Fruit fly (Drosophila melanogaster) whole organism, embryonic: ENCODE measurements around the gene Acp76A.

ENCODE experiments used
- Adf1 ChIP-seq: fragments of 200-800 bp; sonication (Bioruptor generic); IDR thresholded peaks from 2 replicates; pipeline ENCODE4 v1.3.6; 2022; ENCODE audit warnings: missing biosample characterization, missing genetic modification characterization
- CG13894 ChIP-seq: fragments of 200-800 bp; sonication (Bioruptor generic); optimal IDR thresholded peaks from 3 replicates; lab custom pipeline; 2018; ENCODE audit warnings: missing biosample characterization, mild to moderate bottlenecking, missing genetic modification characterization, moderate library complexity
- CG16813 ChIP-seq: fragments of 200-800 bp; sonication (Bioruptor generic); IDR thresholded peaks from 3 replicates; pipeline ENCODE4 v1.3.6; 2022; ENCODE audit warnings: missing biosample characterization, missing genetic modification characterization; ENCODE audit not compliant: partially characterized antibody
- CG17328 ChIP-seq: fragments of 200-800 bp; sonication (Bioruptor generic); IDR thresholded peaks from 2 replicates; pipeline ENCODE4 v1.3.6; 2022; ENCODE audit warnings: missing biosample characterization, missing genetic modification characterization
- CG17802 ChIP-seq: fragments of 200-800 bp; sonication (Bioruptor generic); optimal IDR thresholded peaks from 2 replicates; lab custom pipeline; 2018; ENCODE audit warnings: missing biosample characterization, mild to moderate bottlenecking, missing genetic modification characterization, moderate library complexity
- CG18262 ChIP-seq: fragments of 200-800 bp; optimal IDR thresholded peaks from 3 replicates; lab custom pipeline; 2019; ENCODE audit warnings: missing biosample characterization, mild to moderate bottlenecking, missing genetic modification characterization, moderate library complexity
- CG30403 ChIP-seq: fragments of 200-800 bp; sonication (Bioruptor generic); optimal IDR thresholded peaks from 3 replicates; lab custom pipeline; 2016; ENCODE audit warnings: missing biosample characterization, missing genetic modification characterization
- CG42726 ChIP-seq: fragments of 200-800 bp; sonication (Bioruptor generic); IDR thresholded peaks from 2 replicates; pipeline ENCODE4 v1.3.6; 2022; ENCODE audit warnings: missing biosample characterization, missing genetic modification characterization; ENCODE audit not compliant: partially characterized antibody
- CG4617 ChIP-seq: fragments of 200-800 bp; sonication (Bioruptor generic); optimal IDR thresholded peaks from 3 replicates; lab custom pipeline; 2016; ENCODE audit warnings: missing biosample characterization, missing genetic modification characterization, borderline replicate concordance
- CG6813 ChIP-seq: fragments of 200-800 bp; sonication (Bioruptor generic); optimal IDR thresholded peaks from 2 replicates; lab custom pipeline; 2017; ENCODE audit warnings: missing biosample characterization, missing genetic modification characterization, mild to moderate bottlenecking, moderate library complexity, missing genetic modification reagents
- CG8359 ChIP-seq: fragments of 200-800 bp; sonication (Bioruptor generic); optimal IDR thresholded peaks from 2 replicates; lab custom pipeline; 2017; ENCODE audit warnings: missing biosample characterization, mild to moderate bottlenecking, missing genetic modification characterization, borderline replicate concordance
- CG8944 ChIP-seq: fragments of 200-800 bp; sonication (Bioruptor generic); optimal IDR thresholded peaks from 3 replicates; lab custom pipeline; 2016; ENCODE audit warnings: missing biosample characterization, missing genetic modification characterization
- Camta ChIP-seq: fragments of 200-800 bp; sonication (Bioruptor generic); optimal IDR thresholded peaks from 2 replicates; lab custom pipeline; 2016; ENCODE audit warnings: missing biosample characterization, missing genetic modification characterization
- CkIIα-i1 ChIP-seq: fragments of 200-800 bp; sonication (Bioruptor generic); IDR thresholded peaks from 2 replicates; pipeline ENCODE4 v1.3.6; 2022; ENCODE audit warnings: missing biosample characterization, missing genetic modification characterization
- Dbx ChIP-seq: fragments of 200-800 bp; sonication (Bioruptor generic); IDR thresholded peaks from 3 replicates; pipeline ENCODE4 v1.3.6; 2022; ENCODE audit warnings: missing biosample characterization, missing genetic modification characterization
- Dip3 ChIP-seq: fragments of 200-800 bp; sonication (Bioruptor generic); optimal IDR thresholded peaks from 3 replicates; lab custom pipeline; 2016; ENCODE audit warnings: missing biosample characterization, missing genetic modification characterization
- Drgx ChIP-seq: fragments of 200-800 bp; sonication (Bioruptor generic); IDR thresholded peaks from 2 replicates; pipeline ENCODE4 v1.3.6; 2022; ENCODE audit warnings: missing biosample characterization, missing genetic modification characterization
- E2f1 ChIP-seq: fragments of 200-800 bp; sonication (Bioruptor generic); IDR thresholded peaks from 2 replicates; pipeline ENCODE4 v1.3.6; 2022; ENCODE audit warnings: missing biosample characterization, missing genetic modification characterization
- Eip74EF ChIP-seq, 2 experiments: fragments of 200-800 bp in 1 of 2; fragments of >200 bp in 1 of 2; sonication (Bioruptor generic) in 1 of 2; optimal IDR thresholded peaks; 2 replicates each; lab custom pipeline; 2017 to 2019; ENCODE audit warnings: missing biosample characterization in 2 of 2, missing genetic modification characterization in 2 of 2, mild to moderate bottlenecking in 1 of 2, moderate library complexity in 1 of 2
- Fer3 ChIP-seq: fragments of 200-800 bp; sonication (Bioruptor generic); optimal IDR thresholded peaks from 2 replicates; lab custom pipeline; 2018; ENCODE audit warnings: missing biosample characterization, mild to moderate bottlenecking, missing genetic modification characterization, moderate library complexity
- Hr78 ChIP-seq, 2 experiments: fragments of 200-800 bp in 1 of 2; fragments of >200 bp in 1 of 2; sonication (Bioruptor generic) in 1 of 2; optimal IDR thresholded peaks; 2 replicates each; lab custom pipeline; 2017 to 2019; ENCODE audit warnings: missing biosample characterization in 2 of 2, missing genetic modification characterization in 2 of 2, mild to moderate bottlenecking in 1 of 2, moderate library complexity in 1 of 2
- Lhr ChIP-seq: fragments of 200-800 bp; sonication (Bioruptor generic); optimal IDR thresholded peaks from 3 replicates; lab custom pipeline; 2017; ENCODE audit warnings: mild to moderate bottlenecking, missing biosample characterization, missing genetic modification reagents, missing genetic modification characterization
- MESR4 ChIP-seq: fragments of 200-800 bp; sonication (Bioruptor generic); optimal IDR thresholded peaks from 2 replicates; lab custom pipeline; 2018; ENCODE audit warnings: missing biosample characterization, mild to moderate bottlenecking, missing genetic modification characterization, moderate library complexity
- NC2β ChIP-seq: fragments of 200-800 bp; sonication (Bioruptor generic); optimal IDR thresholded peaks from 2 replicates; lab custom pipeline; 2016; ENCODE audit warnings: missing biosample characterization, missing genetic modification characterization
- NK7.1 ChIP-seq: fragments of 200-800 bp; sonication (Bioruptor generic); optimal IDR thresholded peaks from 3 replicates; lab custom pipeline; 2016; ENCODE audit warnings: missing biosample characterization, missing genetic modification characterization
- Optix ChIP-seq: fragments of 200-800 bp; sonication (Bioruptor generic); IDR thresholded peaks from 3 replicates; pipeline ENCODE4 v1.3.6; 2022; ENCODE audit warnings: missing biosample characterization, missing genetic modification characterization
- Poxn ChIP-seq: fragments of 200-800 bp; sonication (Bioruptor generic); IDR thresholded peaks from 2 replicates; pipeline ENCODE4 v1.3.6; 2022; ENCODE audit warnings: missing biosample characterization, missing genetic modification characterization
- Sox100B ChIP-seq: fragments of 200-800 bp; sonication (Bioruptor generic); optimal IDR thresholded peaks from 3 replicates; lab custom pipeline; 2018; ENCODE audit warnings: missing biosample characterization, mild to moderate bottlenecking, missing genetic modification characterization
- az2 ChIP-seq: fragments of 200-800 bp; sonication (Bioruptor generic); optimal IDR thresholded peaks from 3 replicates; lab custom pipeline; 2016; ENCODE audit warnings: missing biosample characterization, missing genetic modification characterization
- bbx ChIP-seq: fragments of 200-800 bp; sonication (Bioruptor generic); IDR thresholded peaks from 2 replicates; pipeline ENCODE4 v1.3.6; 2022; ENCODE audit warnings: missing biosample characterization, missing genetic modification characterization; ENCODE audit not compliant: partially characterized antibody
- ci ChIP-seq: fragments of 200-800 bp; sonication (Bioruptor generic); IDR thresholded peaks from 3 replicates; pipeline ENCODE4 v1.3.6; 2022; ENCODE audit warnings: missing biosample characterization, missing genetic modification characterization
- fru ChIP-seq: fragments of >200 bp; optimal IDR thresholded peaks from 2 replicates; lab custom pipeline; 2017
- gcm ChIP-seq: fragments of 200-800 bp; sonication (Bioruptor generic); optimal IDR thresholded peaks from 2 replicates; lab custom pipeline; 2019; ENCODE audit warnings: missing biosample characterization, mild to moderate bottlenecking, missing genetic modification characterization, moderate library complexity
- h ChIP-seq: fragments of >200 bp; optimal IDR thresholded peaks from 2 replicates; lab custom pipeline; 2017
- hkb ChIP-seq, 2 experiments: fragments of 200-800 bp in 1 of 2; fragments of >200 bp in 1 of 2; sonication (Bioruptor generic) in 1 of 2; IDR thresholded peaks in 1 of 2; optimal IDR thresholded peaks in 1 of 2; 2 replicates each; pipeline versions ENCODE4 v1.3.6 to Lab custom; 2017 to 2022; ENCODE audit warnings: missing biosample characterization in 1 of 2, missing genetic modification characterization in 1 of 2
- ind ChIP-seq: fragments of 200-800 bp; sonication (Bioruptor generic); optimal IDR thresholded peaks from 3 replicates; lab custom pipeline; 2016; ENCODE audit warnings: missing biosample characterization, missing genetic modification characterization
- inv ChIP-seq: fragments of 200-800 bp; sonication (Bioruptor generic); IDR thresholded peaks from 2 replicates; pipeline ENCODE4 v1.3.6; 2022; ENCODE audit warnings: missing biosample characterization, missing genetic modification characterization; ENCODE audit not compliant: partially characterized antibody
- kni ChIP-seq: fragments of 200-800 bp; sonication (Bioruptor generic); optimal IDR thresholded peaks from 3 replicates; lab custom pipeline; 2017; ENCODE audit warnings: mild to moderate bottlenecking, missing biosample characterization, missing genetic modification reagents, missing genetic modification characterization
- prd ChIP-seq, 3 experiments: fragments of >200 bp in 2 of 3; fragments of 200-800 bp in 1 of 3; sonication (Bioruptor generic) in 1 of 3; optimal IDR thresholded peaks in 2 of 3; IDR thresholded peaks in 1 of 3; 2 replicates in 2 of 3; 3 replicates in 1 of 3; pipeline versions ENCODE4 v1.3.6 to Lab custom; 2017 to 2022; ENCODE audit warnings: missing biosample characterization in 1 of 3, missing genetic modification characterization in 1 of 3
- pum ChIP-seq: fragments of 200-800 bp; sonication (Bioruptor generic); optimal IDR thresholded peaks from 2 replicates; lab custom pipeline; 2016; ENCODE audit warnings: missing biosample characterization, missing genetic modification characterization
- sug ChIP-seq: fragments of 200-800 bp; optimal IDR thresholded peaks from 2 replicates; lab custom pipeline; 2019; ENCODE audit warnings: missing biosample characterization, mild to moderate bottlenecking, missing genetic modification characterization, moderate library complexity
- tap ChIP-seq: fragments of 200-800 bp; optimal IDR thresholded peaks from 3 replicates; lab custom pipeline; 2019; ENCODE audit warnings: missing biosample characterization, mild to moderate bottlenecking, missing genetic modification characterization, moderate library complexity
- tin ChIP-seq: fragments of 200-800 bp; sonication (Bioruptor generic); optimal IDR thresholded peaks from 3 replicates; lab custom pipeline; 2016; ENCODE audit warnings: missing biosample characterization, missing genetic modification characterization
- trem ChIP-seq: fragments of 200-800 bp; optimal IDR thresholded peaks from 3 replicates; lab custom pipeline; 2019; ENCODE audit warnings: missing biosample characterization, mild to moderate bottlenecking, missing genetic modification characterization, moderate library complexity
- unpg ChIP-seq: fragments of 200-800 bp; sonication (Bioruptor generic); optimal IDR thresholded peaks from 3 replicates; lab custom pipeline; 2018; ENCODE audit warnings: missing biosample characterization, mild to moderate bottlenecking, missing genetic modification characterization, moderate library complexity
- vnd ChIP-seq: fragments of 200-800 bp; sonication (Bioruptor generic); IDR thresholded peaks from 3 replicates; pipeline ENCODE4 v1.3.6; 2022; ENCODE audit warnings: missing biosample characterization, missing genetic modification characterization; ENCODE audit not compliant: partially characterized antibody

Gene Acp76A

dm6 chr3L:19062472-19063409 is 10.9 kb upstream of the Acp76A start, which contains the start of the genes Ugt316A1 and Sfxn2 (continued):
- no peak for TF ChIP-seq kni (GFP tag; lab: Kevin White, UChicago)
- peak; percentile 83 for TF ChIP-seq MESR4
- peak; percentile 61 for TF ChIP-seq sug (tag; lab: Kevin White, UChicago)
- TF ChIP-seq Fer3 (tag; lab: Kevin White, UChicago) = peak; percentile 1
- peak; percentile 16 for TF ChIP-seq gcm (GFP tag; lab: Kevin White, UChicago)
- TF ChIP-seq CkIIα-i1 (GFP tag; lab: Robert Waterston, UW) = no peak
- no peak for TF ChIP-seq Hr78 (GFP tag; optimal IDR thresholded peaks at IDR 0.05; lab: Kevin White, UChicago)
- TF ChIP-seq CG8944 (GFP tag; lab: Kevin White, UChicago) = peak; percentile 39
- TF ChIP-seq az2 (GFP tag; lab: Kevin White, UChicago) = peak; percentile 24
- TF ChIP-seq CG30403 = peak; percentile 61
- peak; percentile 89 for TF ChIP-seq CG4617
- peak; percentile 53; the same call in 1 of the 2 replicates for TF ChIP-seq CG42726 (GFP tag; lab: Robert Waterston, UW)
- TF ChIP-seq CG6813 = peak; percentile 12
- peak; percentile 47 for TF ChIP-seq CG13894
- TF ChIP-seq Sox100B (GFP tag; lab: Kevin White, UChicago) = no peak
- TF ChIP-seq h (lab: Kevin White, UChicago) = no peak
- TF ChIP-seq CG16813 = peak; percentile 7; the same call in 1 of the 3 replicates
- TF ChIP-seq unpg (GFP tag; lab: Kevin White, UChicago) = no peak
- TF ChIP-seq trem (tag; lab: Kevin White, UChicago) = peak; percentile 76
- no peak for TF ChIP-seq prd (optimal IDR thresholded peaks at IDR 0.05; lab: Kevin White, UChicago)
- TF ChIP-seq prd (GFP tag; IDR thresholded peaks at IDR 0.05; lab: Robert Waterston, UW) = peak; percentile 50; the same call in 1 of the 3 replicates
- TF ChIP-seq Adf1 (GFP tag; lab: Robert Waterston, UW) = no peak; the same call in 1 of the 2 replicates
- TF ChIP-seq Dbx (GFP tag; lab: Robert Waterston, UW) = peak; percentile 31; the same call in 1 of the 3 replicates
- no peak for TF ChIP-seq CG17802
- no peak for TF ChIP-seq inv
- peak; percentile 51; the same call in 1 of the 3 replicates for TF ChIP-seq Optix
- TF ChIP-seq tap = no peak
- TF ChIP-seq pum (GFP tag; lab: Kevin White, UChicago) = peak; percentile 54
- peak; percentile 42 for TF ChIP-seq ind (GFP tag; lab: Kevin White, UChicago)
- TF ChIP-seq Poxn = no peak
- 0 out of 2 replicates have a peak, but pooled peaks have one; percentile 12 for TF ChIP-seq bbx (GFP tag; lab: Robert Waterston, UW)
- peak; percentile 97 for TF ChIP-seq Lhr (GFP tag; lab: Kevin White, UChicago)
- no peak for TF ChIP-seq NK7.1 (GFP tag; lab: Kevin White, UChicago)
- TF ChIP-seq Drgx (GFP tag; lab: Robert Waterston, UW) = 0 out of 2 replicates have a peak, but pooled peaks have one; percentile 25
- TF ChIP-seq CG17328 (GFP tag; lab: Robert Waterston, UW) = peak; percentile 41; the same call in 1 of the 2 replicates
- peak; percentile 98 for TF ChIP-seq hkb (optimal IDR thresholded peaks at IDR 0.05; lab: Kevin White, UChicago)
- TF ChIP-seq hkb (GFP tag; IDR thresholded peaks at IDR 0.05; lab: Robert Waterston, UW) = no peak
- TF ChIP-seq Eip74EF (GFP tag; optimal IDR thresholded peaks at IDR 0.05; lab: Kevin White, UChicago) = peak; percentile 64 to 75
- no peak for TF ChIP-seq vnd (GFP tag; lab: Robert Waterston, UW)
- TF ChIP-seq fru (lab: Kevin White, UChicago) = no peak
- no peak for TF ChIP-seq CG8359 (GFP tag; lab: Kevin White, UChicago)
- peak; percentile 39 for TF ChIP-seq CG18262
- peak; percentile 55 for TF ChIP-seq ci
- peak; percentile 50 for TF ChIP-seq Dip3
- peak; percentile 36 for TF ChIP-seq NC2β (GFP tag; lab: Kevin White, UChicago)
- TF ChIP-seq E2f1 = peak; percentile 20; the same call in 1 of the 2 replicates
- peak; percentile 9 for TF ChIP-seq Camta (GFP tag; lab: Kevin White, UChicago)
- peak; percentile 52 for TF ChIP-seq tin (GFP tag; lab: Kevin White, UChicago)
